Worm (Caenorhabditis elegans) whole organism, L4 larva: ENCODE results near the gene Y57E12AL.2.

Source experiments
- F26F4.8 ChIP-seq: fragments of 200-800 bp; sonication (Bioruptor generic); conservative IDR thresholded peaks from 2 replicates; pipeline ENCODE4 v1.3.6; 2022; ENCODE audit warnings: missing genetic modification characterization, missing compliant biosample characterization
- F37D6.2 ChIP-seq: sonication (generic microtip); optimal IDR thresholded peaks from 2 replicates; lab custom pipeline; 2016; ENCODE audit warnings: mild to moderate bottlenecking, missing genetic modification characterization, missing compliant biosample characterization
- F44E2.7 ChIP-seq: fragments of 200-800 bp; sonication (Bioruptor generic); IDR thresholded peaks from 2 replicates; pipeline ENCODE4 v2.1.2; 2022; ENCODE audit warnings: missing genetic modification characterization, missing compliant biosample characterization
- F49E8.2 ChIP-seq: sonication (generic microtip); optimal IDR thresholded peaks from 2 replicates; lab custom pipeline; 2016; ENCODE audit warnings: missing compliant biosample characterization, mild to moderate bottlenecking, missing genetic modification characterization, borderline replicate concordance
- T26A8.4 ChIP-seq: fragments of 200-800 bp; sonication (Bioruptor generic); IDR thresholded peaks from 2 replicates; pipeline ENCODE4 v1.3.6; 2022; ENCODE audit warnings: missing genetic modification characterization, missing compliant biosample characterization
- Y105C5A.15 ChIP-seq: fragments of 200-800 bp; sonication (Bioruptor generic); IDR thresholded peaks from 2 replicates; pipeline ENCODE4 v1.3.6; 2022; ENCODE audit warnings: missing genetic modification characterization, missing compliant biosample characterization
- Y5F2A.4 ChIP-seq: fragments of 200-800 bp; sonication (Bioruptor generic); optimal IDR thresholded peaks from 2 replicates; lab custom pipeline; 2018; ENCODE audit warnings: mild to moderate bottlenecking, missing genetic modification characterization, missing compliant biosample characterization
- ZK546.5 ChIP-seq, 2 experiments: sonication (generic microtip); optimal IDR thresholded peaks; 2 replicates each; lab custom pipeline; 2017; ENCODE audit warnings: missing biosample characterization in 2 of 2, missing genetic modification characterization in 2 of 2
- aha-1 ChIP-seq: fragments of 150-350 bp; peaks from one replicate; lab custom pipeline; 2014; ENCODE audit warnings: missing biosample characterization, missing genetic modification characterization
- aly-2 ChIP-seq: sonication (generic microtip); optimal IDR thresholded peaks from 2 replicates; lab custom pipeline; 2018; ENCODE audit warnings: missing biosample characterization, missing genetic modification characterization
- arid-1 ChIP-seq: fragments of 200-800 bp; sonication (Bioruptor generic); conservative IDR thresholded peaks from 2 replicates; pipeline ENCODE4 v1.3.6; 2022; ENCODE audit warnings: missing genetic modification reagents, missing genetic modification characterization, missing compliant biosample characterization
- attf-4 ChIP-seq: sonication (generic microtip); optimal IDR thresholded peaks from 3 replicates; lab custom pipeline; 2017; ENCODE audit warnings: missing biosample characterization, missing genetic modification characterization
- ceh-32 ChIP-seq: sonication (generic microtip); optimal IDR thresholded peaks from 2 replicates; lab custom pipeline; 2016; ENCODE audit warnings: mild to moderate bottlenecking, missing genetic modification characterization, missing compliant biosample characterization; ENCODE audit not compliant: poor library complexity
- ceh-62 ChIP-seq: sonication (generic microtip); optimal IDR thresholded peaks from 2 replicates; lab custom pipeline; 2017; ENCODE audit warnings: missing biosample characterization, missing genetic modification characterization
- ceh-82 ChIP-seq: sonication (generic microtip); optimal IDR thresholded peaks from 2 replicates; lab custom pipeline; 2017; ENCODE audit warnings: missing biosample characterization, missing genetic modification characterization
- ces-1 ChIP-seq: fragments of 150-350 bp; sonication (generic microtip); optimal IDR thresholded peaks from 4 replicates; lab custom pipeline; 2014; ENCODE audit warnings: missing biosample characterization, missing genetic modification reagents, missing genetic modification characterization
- cey-2 ChIP-seq: sonication (generic microtip); optimal IDR thresholded peaks from 3 replicates; lab custom pipeline; 2017; ENCODE audit warnings: missing genetic modification characterization, mild to moderate bottlenecking, missing compliant biosample characterization, antibody characterized with exemption, borderline replicate concordance; ENCODE audit not compliant: insufficient read depth
- ctbp-1 ChIP-seq: fragments of 200-800 bp; sonication (Bioruptor generic); IDR thresholded peaks from 2 replicates; pipeline ENCODE4 v1.3.6; 2022; ENCODE audit warnings: missing genetic modification reagents, missing genetic modification characterization, missing compliant biosample characterization
- daf-12 ChIP-seq: fragments of 150-350 bp; optimal IDR thresholded peaks from 2 replicates; lab custom pipeline; 2014; ENCODE audit warnings: missing biosample characterization, missing genetic modification reagents, missing genetic modification characterization
- daf-19 ChIP-seq: fragments of 200-800 bp; sonication (Bioruptor generic); conservative IDR thresholded peaks from 2 replicates; pipeline ENCODE4 v1.3.6; 2022; ENCODE audit warnings: missing genetic modification characterization, missing compliant biosample characterization
- dmd-6 ChIP-seq: fragments of 200-800 bp; sonication (Bioruptor generic); IDR thresholded peaks from 2 replicates; pipeline ENCODE4 v1.3.6; 2022; ENCODE audit warnings: missing genetic modification reagents, missing genetic modification characterization, missing compliant biosample characterization
- dpl-1 ChIP-seq: fragments of 150-350 bp; optimal IDR thresholded peaks from 2 replicates; lab custom pipeline; 2014; ENCODE audit warnings: missing biosample characterization, missing genetic modification reagents, missing genetic modification characterization
- egl-27 ChIP-seq: sonication (generic microtip); optimal IDR thresholded peaks from 3 replicates; lab custom pipeline; 2017; ENCODE audit warnings: missing biosample characterization, missing genetic modification reagents, missing genetic modification characterization
- egl-43 ChIP-seq: fragments of 200-800 bp; sonication (Bioruptor generic); IDR thresholded peaks from 2 replicates; pipeline ENCODE4 v1.3.6; 2022; ENCODE audit warnings: missing genetic modification reagents, missing genetic modification characterization, missing compliant biosample characterization
- gei-8 ChIP-seq: fragments of 200-800 bp; sonication (Bioruptor generic); optimal IDR thresholded peaks from 2 replicates; lab custom pipeline; 2018; ENCODE audit warnings: mild to moderate bottlenecking, missing genetic modification characterization, missing compliant biosample characterization
- hif-1 ChIP-seq, 2 experiments: sonication (generic microtip); optimal IDR thresholded peaks; 2 replicates each; lab custom pipeline; 2016 to 2017; ENCODE audit warnings: missing compliant biosample characterization in 2 of 2, missing genetic modification characterization in 2 of 2, missing genetic modification reagents in 2 of 2, missing genotype in 2 of 2, mild to moderate bottlenecking in 1 of 2
- jun-1 ChIP-seq: fragments of 150-350 bp; optimal IDR thresholded peaks from 2 replicates; lab custom pipeline; 2014; ENCODE audit warnings: missing biosample characterization, missing genetic modification reagents, missing genetic modification characterization
- lim-7 ChIP-seq: fragments of 200-800 bp; sonication (Bioruptor generic); IDR thresholded peaks from 2 replicates; pipeline ENCODE4 v1.3.6; 2022; ENCODE audit warnings: missing genetic modification characterization, missing compliant biosample characterization
- lin-13 ChIP-seq: fragments of 150-350 bp; optimal IDR thresholded peaks from 2 replicates; lab custom pipeline; 2014; ENCODE audit warnings: missing biosample characterization, missing genetic modification reagents, missing genetic modification characterization
- lin-29 ChIP-seq: fragments of 200-800 bp; sonication (Bioruptor generic); IDR thresholded peaks from 2 replicates; pipeline ENCODE4 v1.3.6; 2022; ENCODE audit warnings: missing genetic modification reagents, missing genetic modification characterization, missing compliant biosample characterization
- mxl-2 ChIP-seq: fragments of 200-800 bp; sonication (Bioruptor generic); conservative IDR thresholded peaks from 2 replicates; pipeline ENCODE4 v1.3.6; 2022; ENCODE audit warnings: missing genetic modification reagents, missing genetic modification characterization, missing compliant biosample characterization
- mxl-3 ChIP-seq: fragments of 200-800 bp; sonication (Bioruptor generic); optimal IDR thresholded peaks from 2 replicates; lab custom pipeline; 2018; ENCODE audit warnings: mild to moderate bottlenecking, missing genetic modification characterization, missing compliant biosample characterization
- nhr-102 ChIP-seq: sonication (generic microtip); optimal IDR thresholded peaks from 2 replicates; lab custom pipeline; 2016; ENCODE audit warnings: mild to moderate bottlenecking, missing genetic modification characterization, moderate library complexity, missing compliant biosample characterization
- nhr-111 ChIP-seq: fragments of 200-800 bp; sonication (Bioruptor generic); optimal IDR thresholded peaks from 2 replicates; lab custom pipeline; 2018; ENCODE audit warnings: mild to moderate bottlenecking, missing genetic modification characterization, missing compliant biosample characterization
- nhr-237 ChIP-seq: sonication (generic microtip); optimal IDR thresholded peaks from 2 replicates; lab custom pipeline; 2017; ENCODE audit warnings: missing biosample characterization, missing genetic modification characterization
- nhr-28 ChIP-seq: fragments of 150-350 bp; optimal IDR thresholded peaks from 2 replicates; lab custom pipeline; 2014; ENCODE audit warnings: missing biosample characterization, missing genetic modification characterization
- nhr-42 ChIP-seq: fragments of 200-800 bp; sonication (Bioruptor generic); IDR thresholded peaks from 2 replicates; pipeline ENCODE4 v1.3.6; 2022; ENCODE audit warnings: missing genetic modification characterization, missing compliant biosample characterization
- nhr-6 ChIP-seq: fragments of 150-350 bp; optimal IDR thresholded peaks from 2 replicates; lab custom pipeline; 2014; ENCODE audit warnings: missing biosample characterization, missing genetic modification characterization
- nhr-77 ChIP-seq: fragments of 150-350 bp; optimal IDR thresholded peaks from 2 replicates; lab custom pipeline; 2014; ENCODE audit warnings: missing biosample characterization, missing genetic modification characterization
- pha-4 ChIP-seq, 2 experiments: fragments of 150-350 bp in 1 of 2; fragments of 200-800 bp in 1 of 2; sonication (Bioruptor generic) in 1 of 2; IDR thresholded peaks in 1 of 2; optimal IDR thresholded peaks in 1 of 2; 2 replicates each; pipeline versions ENCODE4 v1.3.6 to Lab custom; 2014 to 2022; ENCODE audit warnings: missing genetic modification characterization in 2 of 2, missing genetic modification reagents in 2 of 2, missing biosample characterization in 1 of 2, missing compliant biosample characterization in 1 of 2
- php-3 ChIP-seq: fragments of 200-800 bp; sonication (Bioruptor generic); IDR thresholded peaks from 2 replicates; pipeline ENCODE4 v1.3.6; 2022; ENCODE audit warnings: missing genetic modification reagents, missing genetic modification characterization, missing compliant biosample characterization
- rbr-2 ChIP-seq: sonication (generic microtip); optimal IDR thresholded peaks from 2 replicates; lab custom pipeline; 2016; ENCODE audit warnings: missing genotype, missing genetic modification characterization, missing compliant biosample characterization
- saeg-2 ChIP-seq: fragments of 200-800 bp; sonication (Bioruptor generic); IDR thresholded peaks from 2 replicates; pipeline ENCODE4 v1.3.6; 2022; ENCODE audit warnings: missing genetic modification reagents, missing genetic modification characterization, missing compliant biosample characterization
- unc-39 ChIP-seq: sonication (generic microtip); optimal IDR thresholded peaks from 2 replicates; lab custom pipeline; 2017; ENCODE audit warnings: missing biosample characterization, missing genetic modification characterization
- unc-62 ChIP-seq, 3 experiments: fragments of 150-350 bp in 1 of 3; sonication (generic microtip); optimal IDR thresholded peaks in 2 of 3; peaks in 1 of 3; 1 replicate in 1 of 3; 2 replicates in 2 of 3; lab custom pipeline; 2014 to 2017; ENCODE audit warnings: missing biosample characterization in 3 of 3, missing genetic modification characterization in 3 of 3, missing genetic modification reagents in 3 of 3, missing genotype in 1 of 3
- vab-7 ChIP-seq: fragments of 200-800 bp; sonication (Bioruptor generic); IDR thresholded peaks from 2 replicates; pipeline ENCODE4 v1.3.6; 2022; ENCODE audit warnings: missing genetic modification reagents, missing genetic modification characterization, missing compliant biosample characterization
- zfp-2 ChIP-seq: sonication (generic microtip); optimal IDR thresholded peaks from 2 replicates; lab custom pipeline; 2016; ENCODE audit warnings: mild to moderate bottlenecking, missing genetic modification characterization, missing compliant biosample characterization
- zip-2 ChIP-seq: fragments of 150-350 bp; optimal IDR thresholded peaks from 2 replicates; lab custom pipeline; 2014; ENCODE audit warnings: missing biosample characterization, missing genetic modification characterization
- ztf-11 ChIP-seq: fragments of 150-350 bp; optimal IDR thresholded peaks from 2 replicates; lab custom pipeline; 2014; ENCODE audit warnings: missing biosample characterization, missing genetic modification characterization

The Y57E12AL.2 gene

DNA sequence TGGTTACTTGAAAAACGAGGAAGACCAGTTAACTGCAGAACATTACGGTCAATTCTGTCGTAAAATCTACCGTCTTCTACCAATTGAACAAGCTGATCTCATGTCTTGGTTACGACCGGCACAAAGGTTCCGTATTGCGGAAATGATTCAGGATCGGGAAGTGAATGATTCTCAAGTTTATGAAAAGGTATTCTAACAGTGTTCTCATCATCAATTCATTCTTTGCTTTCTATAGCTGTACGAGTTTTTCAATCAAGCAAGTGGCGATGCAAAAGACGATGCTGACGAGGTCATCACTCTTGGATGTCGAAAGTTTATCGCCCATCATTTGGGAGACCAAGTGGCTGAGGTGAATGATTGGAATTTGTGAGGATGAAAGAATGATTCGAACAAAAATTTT lies 29.4 kb downstream of the Y57E12AL.2 start:
- TF ChIP-seq unc-62 (GFP tag; optimal IDR thresholded peaks at IDR 0.05 in 1 of 2; lab: Kevin White, UChicago) (peak in 1 of 2 experiments; percentile 95), unc-62 (tag; optimal IDR thresholded peaks at IDR 0.05; lab: Kevin White, UChicago) (no peak), hif-1 (tag; optimal IDR thresholded peaks at IDR 0.05; lab: Kevin White, UChicago) (no peak)

- TF ChIP-seq dmd-6 (GFP tag; lab: Robert Waterston, UW) (peak; percentile 81), zip-2 (tag; lab: Kevin White, UChicago) (no peak), T26A8.4 (no peak), daf-19 (GFP tag; lab: Robert Waterston, UW) (no peak), daf-12 (tag; lab: Kevin White, UChicago) (no peak), unc-62 (GFP tag; optimal IDR thresholded peaks at IDR 0.05 in 1 of 2; lab: Kevin White, UChicago) (peak in 1 of 2 experiments; percentile 84), unc-62 (tag; optimal IDR thresholded peaks at IDR 0.05; lab: Kevin White, UChicago) (no peak), dpl-1 (GFP tag; lab: Kevin White, UChicago) (peak; percentile 28), nhr-28 (tag; lab: Kevin White, UChicago) (peak; percentile 95), ces-1 (GFP tag; lab: Kevin White, UChicago) (no peak), arid-1 (GFP tag; lab: Robert Waterston, UW) (no peak), nhr-42 (no peak), cey-2 (tag; lab: Kevin White, UChicago) (no peak), F44E2.7 (GFP tag; lab: Robert Waterston, UW) (no peak), pha-4 (GFP tag; IDR thresholded peaks at IDR 0.05; lab: Robert Waterston, UW) (no peak), pha-4 (tag; optimal IDR thresholded peaks at IDR 0.05; lab: Kevin White, UChicago) (no peak), nhr-102 (peak; percentile 58), mxl-2 (GFP tag; lab: Robert Waterston, UW) (no peak), php-3 (GFP tag; lab: Robert Waterston, UW) (no peak), ctbp-1 (no peak), unc-39 (no peak), egl-27 (tag; lab: Kevin White, UChicago) (no peak), ceh-62 (tag; lab: Kevin White, UChicago) (no peak), F37D6.2 (tag; lab: Kevin White, UChicago) (no peak), ceh-82 (tag; lab: Kevin White, UChicago) (no peak), egl-43 (GFP tag; lab: Robert Waterston, UW) (no peak), nhr-77 (tag; lab: Kevin White, UChicago) (peak; percentile 61), F49E8.2 (tag; lab: Kevin White, UChicago) (no peak), lim-7 (GFP tag; lab: Robert Waterston, UW) (no peak), gei-8 (GFP tag; lab: Kevin White, UChicago) (no peak), nhr-111 (GFP tag; lab: Kevin White, UChicago) (no peak), ztf-11 (tag; lab: Kevin White, UChicago) (no peak), lin-29 (no peak), ceh-32 (tag; lab: Kevin White, UChicago) (no peak), lin-13 (GFP tag; lab: Kevin White, UChicago) (no peak), F26F4.8 (no peak), saeg-2 (GFP tag; lab: Robert Waterston, UW) (no peak), ZK546.5 (tag; optimal IDR thresholded peaks at IDR 0.05; lab: Kevin White, UChicago) (no peak), aha-1 (tag; lab: Kevin White, UChicago) (peak; percentile 87), Y5F2A.4 (GFP tag; lab: Kevin White, UChicago) (no peak), mxl-3 (GFP tag; lab: Kevin White, UChicago) (peak; percentile 92), zfp-2 (no peak), jun-1 (tag; lab: Kevin White, UChicago) (no peak), Y105C5A.15 (no peak), nhr-6 (tag; lab: Kevin White, UChicago) (no peak), aly-2 (tag; lab: Kevin White, UChicago) (no peak), nhr-237 (tag; lab: Kevin White, UChicago) (no peak), rbr-2 (no peak), vab-7 (GFP tag; lab: Robert Waterston, UW) (no peak), attf-4 (tag; lab: Kevin White, UChicago) (no peak)
Measured at ce11 chrV:7089217-7089616, 31.3 kb downstream of the Y57E12AL.2 start.
